Worm (Caenorhabditis elegans): ENCODE data around the gene wago-4.

Gene wago-4

ce11 chrII:12904174-12904573 is 15.2 kb upstream of the wago-4 start, which contains the start of gene clec-66:
clec-66 (plus strand) TSS chrII:12904398.
- TF ChIP-seq R02D3.7 (tag; optimal IDR thresholded peaks at IDR 0.05) (no peak), fos-1 (tag; optimal IDR thresholded peaks at IDR 0.05) (peak; percentile 91)

ce11 chrII:12907070-12907469 is 12.3 kb upstream of the wago-4 start, which contains the start of gene nspb-11:
nspb-11 (plus strand) TSS chrII:12907370.
- no peak for TF ChIP-seq unc-39 (tag; optimal IDR thresholded peaks at IDR 0.05)
- TF ChIP-seq fos-1 (tag; optimal IDR thresholded peaks at IDR 0.05) = no peak
- TF ChIP-seq alr-1 (tag; optimal IDR thresholded peaks at IDR 0.05) = no peak
- TF ChIP-seq crh-2 (tag; optimal IDR thresholded peaks at IDR 0.05) = no peak
- TF ChIP-seq ztf-4 (tag; optimal IDR thresholded peaks at IDR 0.05) = no peak
- no peak for TF ChIP-seq mbf-1 (tag; optimal IDR thresholded peaks at IDR 0.05)
- no peak for TF ChIP-seq nhr-77 (tag; optimal IDR thresholded peaks at IDR 0.05)
- no peak for TF ChIP-seq nhr-10 (tag; optimal IDR thresholded peaks at IDR 0.05)
- no peak for TF ChIP-seq F13H6.1 (tag; optimal IDR thresholded peaks at IDR 0.05)
- TF ChIP-seq C34F6.9 (tag; optimal IDR thresholded peaks at IDR 0.05) = no peak
- no peak for TF ChIP-seq elt-3 (tag; optimal IDR thresholded peaks at IDR 0.05)
- TF ChIP-seq lin-39 (tag; optimal IDR thresholded peaks at IDR 0.05) = no peak
- no peak for TF ChIP-seq nhr-11 (tag; optimal IDR thresholded peaks at IDR 0.05)
- no peak for TF ChIP-seq nhr-6 (tag; optimal IDR thresholded peaks at IDR 0.05)
- no peak for TF ChIP-seq nhr-129 (tag; optimal IDR thresholded peaks at IDR 0.05)

ce11 chrII:12908779-12909178 is 10.6 kb upstream of the wago-4 start, which contains the start of gene ddn-2:
ddn-2 (plus strand) TSS chrII:12909079.
- TF ChIP-seq unc-55 (GFP tag; optimal IDR thresholded peaks at IDR 0.05) = no peak
- no peak for TF ChIP-seq nhr-11 (tag; optimal IDR thresholded peaks at IDR 0.05)
- no peak for TF ChIP-seq sma-9 (GFP tag; optimal IDR thresholded peaks at IDR 0.05)
- TF ChIP-seq sma-9 (tag; optimal IDR thresholded peaks at IDR 0.05) = no peak
- TF ChIP-seq elt-3 (tag; optimal IDR thresholded peaks at IDR 0.05) = no peak

- TF ChIP-seq C34F6.9 (tag; optimal IDR thresholded peaks at IDR 0.05) = peak; percentile 46
- peak; percentile 91 for TF ChIP-seq gmeb-1 (tag; optimal IDR thresholded peaks at IDR 0.05)
- peak; percentile 12 for TF ChIP-seq nhr-21 (tag; optimal IDR thresholded peaks at IDR 0.05)
- TF ChIP-seq F13H6.1 (tag; optimal IDR thresholded peaks at IDR 0.05) = peak; percentile 6
- peak; percentile 30 for TF ChIP-seq fos-1 (tag; optimal IDR thresholded peaks at IDR 0.05)
- TF ChIP-seq mdl-1 (tag; optimal IDR thresholded peaks at IDR 0.05) = no peak
- peak; percentile 60 for TF ChIP-seq sma-3 (GFP tag; optimal IDR thresholded peaks at IDR 0.05)
- no peak for TF ChIP-seq ztf-1 (GFP tag; conservative IDR thresholded peaks at IDR 0.05)
- TF ChIP-seq unc-55 (GFP tag; optimal IDR thresholded peaks at IDR 0.05) = peak; percentile 55
- TF ChIP-seq ceh-16 (tag; optimal IDR thresholded peaks at IDR 0.05) = peak; percentile 2
- TF ChIP-seq sma-9 (GFP tag; optimal IDR thresholded peaks at IDR 0.05) = peak; percentile 47
- no peak for TF ChIP-seq sma-9 (tag; optimal IDR thresholded peaks at IDR 0.05)
- TF ChIP-seq lsy-2 (tag; optimal IDR thresholded peaks at IDR 0.05) = peak; percentile 8 to 74
- TF ChIP-seq R02D3.7 (tag; optimal IDR thresholded peaks at IDR 0.05) = no peak
- peak; percentile 36 for TF ChIP-seq nhr-25 (tag; optimal IDR thresholded peaks at IDR 0.05)
Measured at ce11 chrII:12914514-12915075, 4.8 kb upstream of the wago-4 start, which contains the start of gene F35C5.12. F35C5.12 (minus strand) TSS chrII:12914564.

ce11 chrII:12921478-12921877 is 2.1 kb downstream of the wago-4 start:
- TF ChIP-seq gmeb-1 (tag; optimal IDR thresholded peaks at IDR 0.05) = no peak
- TF ChIP-seq blmp-1 (tag; optimal IDR thresholded peaks at IDR 0.05; ENCODE audit: insufficient read depth) = no peak
- no peak for TF ChIP-seq nhr-23 (tag; optimal IDR thresholded peaks at IDR 0.05)
- no peak for TF ChIP-seq zag-1 (tag; optimal IDR thresholded peaks at IDR 0.05)
- TF ChIP-seq unc-55 (GFP tag; optimal IDR thresholded peaks at IDR 0.05) = no peak
- TF ChIP-seq ceh-82 (tag; optimal IDR thresholded peaks at IDR 0.05) = no peak
- TF ChIP-seq nhr-10 (tag; optimal IDR thresholded peaks at IDR 0.05) = no peak
- TF ChIP-seq ceh-16 (tag; optimal IDR thresholded peaks at IDR 0.05) = no peak
- no peak for TF ChIP-seq C34F6.9 (tag; optimal IDR thresholded peaks at IDR 0.05)
- no peak for TF ChIP-seq nhr-12 (tag; optimal IDR thresholded peaks at IDR 0.05)
- no peak for TF ChIP-seq sma-3 (GFP tag; optimal IDR thresholded peaks at IDR 0.05)
- no peak for TF ChIP-seq unc-62 (GFP tag; optimal IDR thresholded peaks at IDR 0.05)
- no peak for TF ChIP-seq ztf-4 (tag; optimal IDR thresholded peaks at IDR 0.05)
- no peak for TF ChIP-seq R02D3.7 (tag; optimal IDR thresholded peaks at IDR 0.05)
- no peak for TF ChIP-seq ZK546.5 (tag; optimal IDR thresholded peaks at IDR 0.05)
- TF ChIP-seq lin-13 (GFP tag; optimal IDR thresholded peaks at IDR 0.05) = no peak
- TF ChIP-seq ama-1 (optimal IDR thresholded peaks at IDR 0.05) = no peak
- TF ChIP-seq lin-11 (tag; optimal IDR thresholded peaks at IDR 0.05) = no peak
